Fruit fly (Drosophila melanogaster) whole organism, embryonic: Measurements from ENCODE around the gene CG12814.

Experiments used
- Atf3 ChIP-seq: fragments of 200-800 bp; sonication (Bioruptor generic); optimal IDR thresholded peaks from 3 replicates; lab custom pipeline; 2016; ENCODE audit warnings: missing biosample characterization, missing genetic modification characterization
- B-H2 ChIP-seq: fragments of 200-800 bp; sonication (Bioruptor generic); optimal IDR thresholded peaks from 2 replicates; lab custom pipeline; 2018; ENCODE audit warnings: missing biosample characterization, mild to moderate bottlenecking, missing genetic modification characterization
- Bdp1 ChIP-seq: fragments of 200-800 bp; sonication (Bioruptor generic); optimal IDR thresholded peaks from 3 replicates; lab custom pipeline; 2016; ENCODE audit warnings: missing biosample characterization, missing genetic modification characterization
- Blimp-1 ChIP-seq: fragments of 200-800 bp; sonication (Bioruptor generic); optimal IDR thresholded peaks from 3 replicates; lab custom pipeline; 2018; ENCODE audit warnings: missing biosample characterization, missing genetic modification characterization, mild to moderate bottlenecking, moderate library complexity, missing genetic modification reagents
- CG10321 ChIP-seq: fragments of 200-800 bp; sonication (Bioruptor generic); IDR thresholded peaks from 2 replicates; pipeline ENCODE4 v1.3.6; 2022; ENCODE audit warnings: missing biosample characterization, missing genetic modification characterization
- CG10959 ChIP-seq: fragments of 200-800 bp; sonication (Bioruptor generic); IDR thresholded peaks from 2 replicates; pipeline ENCODE4 v1.3.6; 2022; ENCODE audit warnings: missing biosample characterization, missing genetic modification characterization
- CG11560 ChIP-seq: fragments of 200-800 bp; sonication (Bioruptor generic); IDR thresholded peaks from 3 replicates; pipeline ENCODE4 v1.3.6; 2022; ENCODE audit warnings: missing biosample characterization, missing genetic modification characterization
- CG1529 ChIP-seq: fragments of 200-800 bp; sonication (Bioruptor generic); optimal IDR thresholded peaks from 3 replicates; lab custom pipeline; 2018; ENCODE audit warnings: missing biosample characterization, missing genetic modification characterization
- CG15601 ChIP-seq: fragments of 200-800 bp; sonication (Bioruptor generic); optimal IDR thresholded peaks from 3 replicates; lab custom pipeline; 2019; ENCODE audit warnings: missing biosample characterization, mild to moderate bottlenecking, missing genetic modification characterization, moderate library complexity
- CG17328 ChIP-seq: fragments of 200-800 bp; sonication (Bioruptor generic); IDR thresholded peaks from 2 replicates; pipeline ENCODE4 v1.3.6; 2022; ENCODE audit warnings: missing biosample characterization, missing genetic modification characterization
- CG17912 ChIP-seq: fragments of 200-800 bp; sonication (Bioruptor generic); optimal IDR thresholded peaks from 2 replicates; lab custom pipeline; 2018; ENCODE audit warnings: missing biosample characterization, mild to moderate bottlenecking, missing genetic modification characterization
- CG1832 ChIP-seq: fragments of 200-800 bp; sonication (Bioruptor generic); optimal IDR thresholded peaks from 2 replicates; lab custom pipeline; 2017; ENCODE audit warnings: missing biosample characterization, mild to moderate bottlenecking, missing genetic modification characterization, inconsistent platforms
- CG2129 ChIP-seq: fragments of 200-800 bp; sonication (Bioruptor generic); IDR thresholded peaks from 2 replicates; pipeline ENCODE4 v1.3.6; 2022; ENCODE audit warnings: missing biosample characterization, missing genetic modification characterization; ENCODE audit not compliant: partially characterized antibody
- CG30020 ChIP-seq: fragments of 200-800 bp; optimal IDR thresholded peaks from 2 replicates; lab custom pipeline; 2019; ENCODE audit warnings: missing biosample characterization, mild to moderate bottlenecking, missing genetic modification characterization, moderate library complexity
- CG30431 ChIP-seq: fragments of 200-800 bp; sonication (Bioruptor generic); optimal IDR thresholded peaks from 2 replicates; lab custom pipeline; 2017; ENCODE audit warnings: missing biosample characterization, missing genetic modification characterization
- CG31365 ChIP-seq: fragments of 200-800 bp; sonication (Bioruptor generic); optimal IDR thresholded peaks from 2 replicates; lab custom pipeline; 2018; ENCODE audit warnings: missing biosample characterization, mild to moderate bottlenecking, missing genetic modification characterization
- CG3163 ChIP-seq: fragments of 200-800 bp; sonication (Bioruptor generic); optimal IDR thresholded peaks from 3 replicates; lab custom pipeline; 2016; ENCODE audit warnings: missing biosample characterization, missing genetic modification characterization
- CG4360 ChIP-seq: fragments of 200-800 bp; sonication (Bioruptor generic); IDR thresholded peaks from 2 replicates; pipeline ENCODE4 v1.3.6; 2022; ENCODE audit warnings: missing biosample characterization, missing genetic modification characterization
- CG5180 ChIP-seq: fragments of 200-800 bp; sonication (Bioruptor generic); optimal IDR thresholded peaks from 3 replicates; lab custom pipeline; 2017; ENCODE audit warnings: missing biosample characterization, missing genetic modification characterization, mild to moderate bottlenecking, moderate library complexity, missing genetic modification reagents
- CG6254 ChIP-seq: fragments of 200-800 bp; sonication (Bioruptor generic); optimal IDR thresholded peaks from 3 replicates; lab custom pipeline; 2017; ENCODE audit warnings: mild to moderate bottlenecking, missing biosample characterization, missing genetic modification reagents, missing genetic modification characterization
- CG6813 ChIP-seq: fragments of 200-800 bp; sonication (Bioruptor generic); optimal IDR thresholded peaks from 2 replicates; lab custom pipeline; 2017; ENCODE audit warnings: missing biosample characterization, missing genetic modification characterization, mild to moderate bottlenecking, moderate library complexity, missing genetic modification reagents
- CG7271 ChIP-seq: fragments of 200-800 bp; sonication (Bioruptor generic); optimal IDR thresholded peaks from 2 replicates; lab custom pipeline; 2018; ENCODE audit warnings: missing biosample characterization, mild to moderate bottlenecking, missing genetic modification characterization, moderate library complexity
- CG7372 ChIP-seq: fragments of 200-800 bp; sonication (Bioruptor generic); IDR thresholded peaks from 2 replicates; pipeline ENCODE4 v1.3.6; 2022; ENCODE audit warnings: missing biosample characterization, missing genetic modification characterization
- CG8388 ChIP-seq: fragments of 200-800 bp; sonication (Bioruptor generic); optimal IDR thresholded peaks from 2 replicates; lab custom pipeline; 2019; ENCODE audit warnings: missing biosample characterization, mild to moderate bottlenecking, missing genetic modification characterization, moderate library complexity
- CG9437 ChIP-seq: fragments of 200-800 bp; sonication (Bioruptor generic); optimal IDR thresholded peaks from 2 replicates; lab custom pipeline; 2018; ENCODE audit warnings: missing biosample characterization, mild to moderate bottlenecking, missing genetic modification characterization
- CG9817 ChIP-seq: fragments of 200-800 bp; sonication (Bioruptor generic); optimal IDR thresholded peaks from 2 replicates; lab custom pipeline; 2018; ENCODE audit warnings: missing biosample characterization, mild to moderate bottlenecking, missing genetic modification characterization, moderate library complexity
- Drgx ChIP-seq: fragments of 200-800 bp; sonication (Bioruptor generic); IDR thresholded peaks from 2 replicates; pipeline ENCODE4 v1.3.6; 2022; ENCODE audit warnings: missing biosample characterization, missing genetic modification characterization
- E2f1 ChIP-seq: fragments of 200-800 bp; sonication (Bioruptor generic); IDR thresholded peaks from 2 replicates; pipeline ENCODE4 v1.3.6; 2022; ENCODE audit warnings: missing biosample characterization, missing genetic modification characterization
- Fer1 ChIP-seq: fragments of 200-800 bp; sonication (Bioruptor generic); optimal IDR thresholded peaks from 2 replicates; lab custom pipeline; 2017; ENCODE audit warnings: missing biosample characterization, mild to moderate bottlenecking, missing genetic modification characterization
- H15 ChIP-seq: fragments of 200-800 bp; sonication (Bioruptor generic); IDR thresholded peaks from 3 replicates; pipeline ENCODE4 v1.3.6; 2022; ENCODE audit warnings: missing biosample characterization, missing genetic modification characterization
- HLH3B ChIP-seq: fragments of 200-800 bp; sonication (Bioruptor generic); IDR thresholded peaks from 2 replicates; pipeline ENCODE4 v1.3.6; 2022; ENCODE audit warnings: missing biosample characterization, missing genetic modification characterization
- HLHmδ ChIP-seq: fragments of 200-800 bp; sonication (Bioruptor generic); optimal IDR thresholded peaks from 2 replicates; lab custom pipeline; 2018; ENCODE audit warnings: missing biosample characterization, mild to moderate bottlenecking, missing genetic modification characterization, moderate library complexity
- Med ChIP-seq: fragments of 200-800 bp; sonication (Bioruptor generic); peaks from one replicate; lab custom pipeline; 2016; ENCODE audit warnings: missing biosample characterization, missing genetic modification characterization, mild to moderate bottlenecking, inconsistent platforms, moderate library complexity
- NFAT ChIP-seq: fragments of 200-800 bp; sonication (Bioruptor generic); IDR thresholded peaks from 2 replicates; pipeline ENCODE4 v1.3.6; 2022; ENCODE audit warnings: missing biosample characterization, missing genetic modification characterization
- Pdp1 ChIP-seq, 2 experiments: fragments of 200-800 bp; sonication (Bioruptor generic); optimal IDR thresholded peaks; 3 replicates each; lab custom pipeline; 2016; ENCODE audit warnings: missing biosample characterization in 2 of 2, missing genetic modification characterization in 2 of 2, mild to moderate bottlenecking in 1 of 2, moderate library complexity in 1 of 2
- Sry-δ ChIP-seq: fragments of 200-800 bp; sonication (Bioruptor generic); optimal IDR thresholded peaks from 2 replicates; lab custom pipeline; 2016; ENCODE audit warnings: missing biosample characterization, missing genetic modification characterization
- cwo ChIP-seq: fragments of 200-800 bp; sonication (Bioruptor generic); optimal IDR thresholded peaks from 3 replicates; lab custom pipeline; 2017; ENCODE audit warnings: missing biosample characterization, missing genetic modification characterization, mild to moderate bottlenecking, moderate library complexity, missing genetic modification reagents
- ham ChIP-seq: fragments of 200-800 bp; sonication (Bioruptor generic); IDR thresholded peaks from 2 replicates; pipeline ENCODE4 v1.3.6; 2022; ENCODE audit warnings: missing biosample characterization, missing genetic modification characterization
- luna ChIP-seq: fragments of 200-800 bp; sonication (Bioruptor generic); optimal IDR thresholded peaks from 2 replicates; lab custom pipeline; 2016; ENCODE audit warnings: missing biosample characterization, missing genetic modification characterization
- nau ChIP-seq: fragments of 200-800 bp; sonication (Bioruptor generic); optimal IDR thresholded peaks from 3 replicates; lab custom pipeline; 2017; ENCODE audit warnings: missing biosample characterization, mild to moderate bottlenecking, missing genetic modification characterization, missing genetic modification reagents
- nerfin-2 ChIP-seq: fragments of 200-800 bp; sonication (Bioruptor generic); IDR thresholded peaks from 2 replicates; pipeline ENCODE4 v1.3.6; 2022; ENCODE audit warnings: missing biosample characterization, missing genetic modification characterization; ENCODE audit not compliant: partially characterized antibody
- pb ChIP-seq: fragments of 200-800 bp; sonication (Bioruptor generic); optimal IDR thresholded peaks from 3 replicates; lab custom pipeline; 2016; ENCODE audit warnings: missing biosample characterization, missing genetic modification characterization
- pfk ChIP-seq: fragments of 200-800 bp; sonication (Bioruptor generic); optimal IDR thresholded peaks from 2 replicates; lab custom pipeline; 2018; ENCODE audit warnings: missing biosample characterization, mild to moderate bottlenecking, missing genetic modification characterization, moderate library complexity
- pum ChIP-seq: fragments of 200-800 bp; sonication (Bioruptor generic); optimal IDR thresholded peaks from 2 replicates; lab custom pipeline; 2016; ENCODE audit warnings: missing biosample characterization, missing genetic modification characterization
- ranshi ChIP-seq: fragments of 200-800 bp; sonication (Bioruptor generic); IDR thresholded peaks from 2 replicates; pipeline ENCODE4 v1.3.6; 2022; ENCODE audit warnings: missing biosample characterization, missing genetic modification characterization
- repo ChIP-seq: fragments of 200-800 bp; sonication (Bioruptor generic); optimal IDR thresholded peaks from 2 replicates; lab custom pipeline; 2016; ENCODE audit warnings: missing biosample characterization, missing genetic modification characterization
- sens ChIP-seq: fragments of 200-800 bp; sonication (Bioruptor generic); peaks from one replicate; lab custom pipeline; 2016; ENCODE audit warnings: missing biosample characterization, missing genetic modification characterization
- stwl ChIP-seq: fragments of 200-800 bp; sonication (Bioruptor generic); optimal IDR thresholded peaks from 3 replicates; lab custom pipeline; 2018; ENCODE audit warnings: missing biosample characterization, mild to moderate bottlenecking, missing genetic modification characterization, moderate library complexity
- sug ChIP-seq: fragments of 200-800 bp; optimal IDR thresholded peaks from 2 replicates; lab custom pipeline; 2019; ENCODE audit warnings: missing biosample characterization, mild to moderate bottlenecking, missing genetic modification characterization, moderate library complexity
- ttk ChIP-seq: fragments of 200-800 bp; sonication (Bioruptor generic); IDR thresholded peaks from 2 replicates; pipeline ENCODE4 v2.1.2; 2022; ENCODE audit warnings: missing biosample characterization, missing genetic modification characterization
- z ChIP-seq: fragments of 200-800 bp; sonication (Bioruptor generic); IDR thresholded peaks from 3 replicates; pipeline ENCODE4 v1.3.6; 2022; ENCODE audit warnings: missing biosample characterization, missing genetic modification characterization

The CG12814 gene

DNA sequence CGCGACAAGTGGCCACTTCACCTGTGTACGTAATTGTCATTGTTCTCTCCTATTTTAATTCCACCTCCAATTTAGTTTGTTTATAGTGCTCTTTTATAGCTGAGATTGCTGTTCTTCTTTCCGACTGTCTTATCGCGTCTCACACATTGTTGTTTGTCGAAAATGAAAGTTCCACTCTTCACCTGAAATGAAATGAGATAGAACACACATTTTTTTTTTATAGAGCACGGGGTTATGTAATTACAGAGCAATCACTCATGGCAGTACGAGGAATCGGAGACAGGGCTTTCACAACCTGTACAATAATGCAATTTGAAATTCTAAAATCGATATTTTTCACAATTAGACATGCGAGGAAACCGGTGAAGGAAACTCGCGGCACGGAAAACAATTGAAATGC, 22.1 kb downstream of the CG12814 start:
- TF ChIP-seq CG7271 (tag; lab: Kevin White, UChicago) (no peak), z (GFP tag; lab: Robert Waterston, UW) (no peak), CG15601 (tag; lab: Kevin White, UChicago) (no peak), B-H2 (GFP tag; lab: Kevin White, UChicago) (peak; percentile 4), CG17328 (GFP tag; lab: Robert Waterston, UW) (0 out of 2 replicates have a peak, but pooled peaks have one; percentile 25), CG31365 (tag; lab: Kevin White, UChicago) (no peak), luna (no peak), CG10321 (GFP tag; lab: Robert Waterston, UW) (no peak), ttk (GFP tag; lab: Robert Waterston, UW) (no peak), Blimp-1 (GFP tag; lab: Kevin White, UChicago) (peak; percentile 36), sens (GFP tag; lab: Kevin White, UChicago) (no peak), CG6813 (no peak), H15 (GFP tag; lab: Robert Waterston, UW) (no peak), pb (GFP tag; lab: Kevin White, UChicago) (no peak), Pdp1 (GFP tag; optimal IDR thresholded peaks at IDR 0.05; lab: Kevin White, UChicago) (peak in 1 of 2 experiments; percentile 71), pfk (GFP tag; lab: Kevin White, UChicago) (peak; percentile 78), Med (GFP tag; lab: Kevin White, UChicago) (peak; percentile 9), nau (GFP tag; lab: Kevin White, UChicago) (no peak), CG9817 (no peak), CG30020 (tag; lab: Kevin White, UChicago) (no peak), Drgx (GFP tag; lab: Robert Waterston, UW) (no peak)

DNA sequence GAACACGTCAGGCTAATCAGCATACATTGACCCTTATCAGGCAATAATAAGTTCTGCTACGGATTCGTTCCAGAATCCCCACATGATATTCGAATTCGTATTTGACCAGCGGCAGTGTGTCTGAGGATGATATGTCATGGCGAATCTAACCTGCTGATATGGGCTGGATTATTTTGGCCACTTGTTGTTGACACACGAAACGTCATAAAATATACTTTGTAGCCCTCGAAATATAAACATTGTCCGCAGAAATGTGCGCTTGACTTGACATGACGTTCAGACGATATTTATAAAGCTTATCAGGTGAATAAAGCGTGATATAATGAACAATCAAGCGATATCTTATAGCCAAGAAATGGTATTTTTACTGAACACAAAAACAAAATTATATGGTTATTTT, 23.1 kb downstream of the CG12814 start:
- TF ChIP-seq pb (GFP tag; lab: Kevin White, UChicago) (no peak), Pdp1 (GFP tag; optimal IDR thresholded peaks at IDR 0.05; lab: Kevin White, UChicago) (no peak), HLHmδ (GFP tag; lab: Kevin White, UChicago) (no peak), Fer1 (GFP tag; lab: Kevin White, UChicago) (peak; percentile 37), CG2129 (GFP tag; lab: Robert Waterston, UW) (no peak), CG10959 (GFP tag; lab: Robert Waterston, UW) (no peak), NFAT (no peak), ranshi (GFP tag; lab: Robert Waterston, UW) (no peak), HLH3B (GFP tag; lab: Robert Waterston, UW) (no peak), Sry-δ (GFP tag; lab: Kevin White, UChicago) (no peak), CG6254 (no peak), CG1529 (no peak), CG17912 (GFP tag; lab: Kevin White, UChicago) (no peak), CG3163 (GFP tag; lab: Kevin White, UChicago) (no peak), CG5180 (no peak), sug (tag; lab: Kevin White, UChicago) (peak; percentile 68), CG8388 (no peak), CG9437 (GFP tag; lab: Kevin White, UChicago) (no peak), Bdp1 (GFP tag; lab: Kevin White, UChicago) (no peak), CG11560 (tag; lab: Robert Waterston, UW) (no peak), stwl (tag; lab: Kevin White, UChicago) (no peak), cwo (GFP tag; lab: Kevin White, UChicago) (peak; percentile 37), repo (no peak), pum (GFP tag; lab: Kevin White, UChicago) (no peak), ham (GFP tag; lab: Robert Waterston, UW) (no peak), CG4360 (GFP tag; lab: Robert Waterston, UW) (no peak), CG30431 (GFP tag; lab: Kevin White, UChicago) (no peak), CG7372 (GFP tag; lab: Robert Waterston, UW) (no peak), E2f1 (GFP tag; lab: Robert Waterston, UW) (no peak), Atf3 (GFP tag; lab: Kevin White, UChicago) (no peak), luna (no peak), nerfin-2 (GFP tag; lab: Robert Waterston, UW) (no peak), CG1832 (GFP tag; lab: Kevin White, UChicago) (no peak)
